Worm (Caenorhabditis elegans) whole organism, young adult: ENCODE data around the gene acs-22.

ENCODE experiments used
- Y53G8AR.9 ChIP-seq: fragments of 200-800 bp; sonication (Bioruptor generic); conservative IDR thresholded peaks from 2 replicates; pipeline ENCODE4 v1.3.6; 2022; ENCODE audit warnings: missing genetic modification reagents, missing genetic modification characterization, missing compliant biosample characterization
- Y95B8A.8 ChIP-seq: fragments of 200-800 bp; sonication (Bioruptor generic); IDR thresholded peaks from 2 replicates; pipeline ENCODE4 v1.3.6; 2022; ENCODE audit warnings: missing genetic modification reagents, missing genetic modification characterization, missing compliant biosample characterization
- dpl-1 ChIP-seq: fragments of 150-350 bp; optimal IDR thresholded peaks from 2 replicates; lab custom pipeline; 2014; ENCODE audit warnings: missing biosample characterization, missing genetic modification reagents, missing genetic modification characterization
- hlh-12 ChIP-seq: sonication (generic microtip); optimal IDR thresholded peaks from 2 replicates; lab custom pipeline; 2016; ENCODE audit warnings: missing genetic modification characterization, missing compliant biosample characterization
- pha-4 ChIP-seq: fragments of 150-350 bp; sonication (generic microtip); optimal IDR thresholded peaks from 2 replicates; lab custom pipeline; 2014; ENCODE audit warnings: missing biosample characterization, missing genetic modification reagents, missing genetic modification characterization
- sptf-2 ChIP-seq: fragments of 200-800 bp; sonication (Bioruptor generic); optimal IDR thresholded peaks from 2 replicates; lab custom pipeline; 2018; ENCODE audit warnings: mild to moderate bottlenecking, missing genetic modification characterization, missing compliant biosample characterization
- unc-62 ChIP-seq: fragments of 150-350 bp; optimal IDR thresholded peaks from 2 replicates; lab custom pipeline; 2014; ENCODE audit warnings: missing biosample characterization, missing genetic modification reagents, missing genetic modification characterization

ce11 chrX:8961120-8961834 lies 30.3 kb downstream of the acs-22 start, which contains the start of gene aexr-3:
- TF ChIP-seq Y53G8AR.9 (GFP tag; lab: Robert Waterston, UW): no peak
- no peak for TF ChIP-seq Y95B8A.8 (GFP tag; lab: Robert Waterston, UW)
- TF ChIP-seq pha-4 (tag; lab: Kevin White, UChicago): no peak
- no peak for TF ChIP-seq unc-62
- TF ChIP-seq hlh-12: no peak
- TF ChIP-seq sptf-2 (GFP tag; lab: Kevin White, UChicago): no peak
- TF ChIP-seq dpl-1: no peak
